Fruit fly (Drosophila melanogaster) whole organism, embryonic: ENCODE results near the gene Catsup.

Experiments
- Atf3 ChIP-seq: fragments of 200-800 bp; sonication (Bioruptor generic); optimal IDR thresholded peaks from 3 replicates; lab custom pipeline; 2016; ENCODE audit warnings: missing biosample characterization, missing genetic modification characterization
- CG10366 ChIP-seq: fragments of 200-800 bp; sonication (Bioruptor generic); IDR thresholded peaks from 2 replicates; pipeline ENCODE4 v1.3.6; 2022; ENCODE audit warnings: missing biosample characterization, missing genetic modification characterization
- CG10462 ChIP-seq: fragments of 200-800 bp; sonication (Bioruptor generic); optimal IDR thresholded peaks from 2 replicates; lab custom pipeline; 2016; ENCODE audit warnings: missing biosample characterization, missing genetic modification characterization
- CG11247 ChIP-seq: fragments of 200-800 bp; sonication (Bioruptor generic); IDR thresholded peaks from 2 replicates; pipeline ENCODE4 v1.3.6; 2022; ENCODE audit warnings: missing biosample characterization, missing genetic modification characterization
- CG11560 ChIP-seq: fragments of 200-800 bp; sonication (Bioruptor generic); IDR thresholded peaks from 3 replicates; pipeline ENCODE4 v1.3.6; 2022; ENCODE audit warnings: missing biosample characterization, missing genetic modification characterization
- CG12219 ChIP-seq: fragments of 200-800 bp; sonication (Bioruptor generic); optimal IDR thresholded peaks from 3 replicates; lab custom pipeline; 2018; ENCODE audit warnings: missing biosample characterization, mild to moderate bottlenecking, missing genetic modification characterization
- CG12942 ChIP-seq: fragments of 200-800 bp; sonication (Bioruptor generic); optimal IDR thresholded peaks from 3 replicates; lab custom pipeline; 2016; ENCODE audit warnings: missing biosample characterization, missing genetic modification characterization
- CG13894 ChIP-seq: fragments of 200-800 bp; sonication (Bioruptor generic); optimal IDR thresholded peaks from 3 replicates; lab custom pipeline; 2018; ENCODE audit warnings: missing biosample characterization, mild to moderate bottlenecking, missing genetic modification characterization, moderate library complexity
- CG1529 ChIP-seq: fragments of 200-800 bp; sonication (Bioruptor generic); optimal IDR thresholded peaks from 3 replicates; lab custom pipeline; 2018; ENCODE audit warnings: missing biosample characterization, missing genetic modification characterization
- CG15601 ChIP-seq: fragments of 200-800 bp; sonication (Bioruptor generic); optimal IDR thresholded peaks from 3 replicates; lab custom pipeline; 2019; ENCODE audit warnings: missing biosample characterization, mild to moderate bottlenecking, missing genetic modification characterization, moderate library complexity
- CG1602 ChIP-seq: fragments of 200-800 bp; sonication (Bioruptor generic); optimal IDR thresholded peaks from 3 replicates; lab custom pipeline; 2016; ENCODE audit warnings: missing biosample characterization, missing genetic modification characterization
- CG17568 ChIP-seq: fragments of 200-800 bp; sonication (Bioruptor generic); optimal IDR thresholded peaks from 2 replicates; lab custom pipeline; 2018; ENCODE audit warnings: missing biosample characterization, mild to moderate bottlenecking, missing genetic modification characterization, moderate library complexity
- CG31441 ChIP-seq: fragments of 200-800 bp; sonication (Bioruptor generic); IDR thresholded peaks from 2 replicates; pipeline ENCODE4 v1.3.6; 2022; ENCODE audit warnings: missing biosample characterization, missing genetic modification characterization
- CG3407 ChIP-seq: fragments of 200-800 bp; sonication (Bioruptor generic); optimal IDR thresholded peaks from 2 replicates; lab custom pipeline; 2018; ENCODE audit warnings: missing biosample characterization, mild to moderate bottlenecking, missing genetic modification characterization
- CG3726 ChIP-seq: fragments of 200-800 bp; sonication (Bioruptor generic); IDR thresholded peaks from 3 replicates; pipeline ENCODE4, ENCODE4 v1.3.6; 2022; ENCODE audit warnings: missing biosample characterization, missing genetic modification characterization
- CG7786 ChIP-seq: fragments of 200-800 bp; sonication (Bioruptor generic); optimal IDR thresholded peaks from 2 replicates; lab custom pipeline; 2016; ENCODE audit warnings: missing biosample characterization, missing genetic modification characterization
- CG7839 ChIP-seq: fragments of 200-800 bp; sonication (Bioruptor generic); optimal IDR thresholded peaks from 3 replicates; lab custom pipeline; 2018; ENCODE audit warnings: missing biosample characterization, mild to moderate bottlenecking, missing genetic modification characterization, moderate library complexity
- CG8388 ChIP-seq: fragments of 200-800 bp; sonication (Bioruptor generic); optimal IDR thresholded peaks from 2 replicates; lab custom pipeline; 2019; ENCODE audit warnings: missing biosample characterization, mild to moderate bottlenecking, missing genetic modification characterization, moderate library complexity
- CG9609 ChIP-seq: fragments of 200-800 bp; sonication (Bioruptor generic); optimal IDR thresholded peaks from 3 replicates; lab custom pipeline; 2016; ENCODE audit warnings: missing biosample characterization, missing genetic modification characterization
- CHES-1-like ChIP-seq: fragments of 200-800 bp; sonication (Bioruptor generic); optimal IDR thresholded peaks from 2 replicates; lab custom pipeline; 2016; ENCODE audit warnings: missing biosample characterization, missing genetic modification characterization
- Doc2 ChIP-seq: fragments of 200-800 bp; sonication (Bioruptor generic); IDR thresholded peaks from 2 replicates; pipeline ENCODE4 v1.3.6; 2022; ENCODE audit warnings: missing biosample characterization, missing genetic modification characterization
- Ets65A ChIP-seq: fragments of 200-800 bp; sonication (Bioruptor generic); peaks from one replicate; lab custom pipeline; 2016; ENCODE audit warnings: missing biosample characterization, missing genetic modification characterization
- Ets97D ChIP-seq: fragments of 200-800 bp; sonication (Bioruptor generic); optimal IDR thresholded peaks from 3 replicates; lab custom pipeline; 2016; ENCODE audit warnings: missing biosample characterization, missing genetic modification characterization
- Jarid2 ChIP-seq: fragments of 200-800 bp; sonication (Bioruptor generic); optimal IDR thresholded peaks from 3 replicates; lab custom pipeline; 2017; ENCODE audit warnings: mild to moderate bottlenecking, missing biosample characterization, missing genetic modification reagents, missing genetic modification characterization
- MESR4 ChIP-seq: fragments of 200-800 bp; sonication (Bioruptor generic); optimal IDR thresholded peaks from 2 replicates; lab custom pipeline; 2018; ENCODE audit warnings: missing biosample characterization, mild to moderate bottlenecking, missing genetic modification characterization, moderate library complexity
- Max ChIP-seq: fragments of 200-800 bp; sonication (Bioruptor generic); optimal IDR thresholded peaks from 2 replicates; lab custom pipeline; 2016; ENCODE audit warnings: missing biosample characterization, mild to moderate bottlenecking, missing genetic modification characterization
- Optix ChIP-seq: fragments of 200-800 bp; sonication (Bioruptor generic); IDR thresholded peaks from 3 replicates; pipeline ENCODE4 v1.3.6; 2022; ENCODE audit warnings: missing biosample characterization, missing genetic modification characterization
- Scr ChIP-seq: fragments of 200-800 bp; sonication (Bioruptor generic); IDR thresholded peaks from 2 replicates; pipeline ENCODE4 v1.3.6; 2022; ENCODE audit warnings: missing biosample characterization, missing genetic modification characterization; ENCODE audit not compliant: partially characterized antibody
- Sry-β ChIP-seq: fragments of 200-800 bp; sonication (Bioruptor generic); optimal IDR thresholded peaks from 2 replicates; lab custom pipeline; 2018; ENCODE audit warnings: missing biosample characterization, mild to moderate bottlenecking, missing genetic modification characterization, moderate library complexity
- Usf ChIP-seq: fragments of 200-800 bp; sonication (Bioruptor generic); optimal IDR thresholded peaks from 2 replicates; lab custom pipeline; 2017; ENCODE audit warnings: missing genotype, missing biosample characterization, missing genetic modification characterization
- abd-A ChIP-seq: fragments of 200-800 bp; sonication (Bioruptor generic); optimal IDR thresholded peaks from 3 replicates; lab custom pipeline; 2019; ENCODE audit warnings: missing biosample characterization, mild to moderate bottlenecking, missing genetic modification characterization, moderate library complexity
- bbx ChIP-seq: fragments of 200-800 bp; sonication (Bioruptor generic); IDR thresholded peaks from 2 replicates; pipeline ENCODE4 v1.3.6; 2022; ENCODE audit warnings: missing biosample characterization, missing genetic modification characterization; ENCODE audit not compliant: partially characterized antibody
- corto ChIP-seq: fragments of 200-800 bp; sonication (Bioruptor generic); optimal IDR thresholded peaks from 2 replicates; lab custom pipeline; 2016; ENCODE audit warnings: missing biosample characterization, mild to moderate bottlenecking, missing genetic modification characterization, moderate library complexity
- dmrt99B ChIP-seq: fragments of 200-800 bp; sonication (Bioruptor generic); optimal IDR thresholded peaks from 2 replicates; lab custom pipeline; 2018; ENCODE audit warnings: missing biosample characterization, mild to moderate bottlenecking, missing genetic modification characterization, moderate library complexity
- fd102C ChIP-seq: fragments of 200-800 bp; sonication (Bioruptor generic); optimal IDR thresholded peaks from 2 replicates; lab custom pipeline; 2018; ENCODE audit warnings: missing biosample characterization, mild to moderate bottlenecking, missing genetic modification characterization, moderate library complexity
- fd3F ChIP-seq: fragments of 200-800 bp; sonication (Bioruptor generic); optimal IDR thresholded peaks from 2 replicates; lab custom pipeline; 2018; ENCODE audit warnings: missing biosample characterization, mild to moderate bottlenecking, missing genetic modification characterization, moderate library complexity
- gro ChIP-seq: fragments of 200-800 bp; sonication (Bioruptor generic); optimal IDR thresholded peaks from 2 replicates; lab custom pipeline; 2016; ENCODE audit warnings: missing biosample characterization, missing genetic modification characterization
- h ChIP-seq: fragments of >200 bp; optimal IDR thresholded peaks from 2 replicates; lab custom pipeline; 2017
- ham ChIP-seq: fragments of 200-800 bp; sonication (Bioruptor generic); IDR thresholded peaks from 2 replicates; pipeline ENCODE4 v1.3.6; 2022; ENCODE audit warnings: missing biosample characterization, missing genetic modification characterization
- her ChIP-seq: fragments of 200-800 bp; sonication (Bioruptor generic); optimal IDR thresholded peaks from 2 replicates; lab custom pipeline; 2016; ENCODE audit warnings: missing biosample characterization, missing genetic modification characterization
- jigr1 ChIP-seq: fragments of 200-800 bp; sonication (Bioruptor generic); IDR thresholded peaks from 3 replicates; pipeline ENCODE4 v1.3.6; 2022; ENCODE audit warnings: missing biosample characterization, missing genetic modification characterization
- nerfin-2 ChIP-seq: fragments of 200-800 bp; sonication (Bioruptor generic); IDR thresholded peaks from 2 replicates; pipeline ENCODE4 v1.3.6; 2022; ENCODE audit warnings: missing biosample characterization, missing genetic modification characterization; ENCODE audit not compliant: partially characterized antibody
- pita ChIP-seq: fragments of 200-800 bp; sonication (Bioruptor generic); optimal IDR thresholded peaks from 2 replicates; lab custom pipeline; 2017; ENCODE audit warnings: missing biosample characterization, mild to moderate bottlenecking, missing genetic modification characterization
- pnt ChIP-seq: fragments of 200-800 bp; sonication (Bioruptor generic); optimal IDR thresholded peaks from 3 replicates; lab custom pipeline; 2016; ENCODE audit warnings: missing biosample characterization, missing genetic modification characterization
- sc ChIP-seq, 3 experiments: fragments of >200 bp in 2 of 3; fragments of 200-800 bp in 1 of 3; sonication (Bioruptor generic) in 1 of 3; optimal IDR thresholded peaks; 2 replicates in 2 of 3; 3 replicates in 1 of 3; lab custom pipeline; 2017; ENCODE audit warnings: mild to moderate bottlenecking in 1 of 3, missing biosample characterization in 1 of 3, missing genetic modification characterization in 1 of 3, missing genetic modification reagents in 1 of 3
- scrt ChIP-seq: fragments of 200-800 bp; sonication (Bioruptor generic); optimal IDR thresholded peaks from 2 replicates; lab custom pipeline; 2018; ENCODE audit warnings: missing biosample characterization, mild to moderate bottlenecking, missing genetic modification characterization, moderate library complexity
- so ChIP-seq: fragments of 200-800 bp; sonication (Bioruptor generic); IDR thresholded peaks from 3 replicates; pipeline ENCODE4 v1.3.6; 2022; ENCODE audit warnings: missing biosample characterization, missing genetic modification characterization
- sug ChIP-seq: fragments of 200-800 bp; optimal IDR thresholded peaks from 2 replicates; lab custom pipeline; 2019; ENCODE audit warnings: missing biosample characterization, mild to moderate bottlenecking, missing genetic modification characterization, moderate library complexity
- twi ChIP-seq: fragments of 200-800 bp; optimal IDR thresholded peaks from 2 replicates; lab custom pipeline; 2019; ENCODE audit warnings: missing biosample characterization, mild to moderate bottlenecking, missing genetic modification characterization, moderate library complexity

Gene Catsup

DNA sequence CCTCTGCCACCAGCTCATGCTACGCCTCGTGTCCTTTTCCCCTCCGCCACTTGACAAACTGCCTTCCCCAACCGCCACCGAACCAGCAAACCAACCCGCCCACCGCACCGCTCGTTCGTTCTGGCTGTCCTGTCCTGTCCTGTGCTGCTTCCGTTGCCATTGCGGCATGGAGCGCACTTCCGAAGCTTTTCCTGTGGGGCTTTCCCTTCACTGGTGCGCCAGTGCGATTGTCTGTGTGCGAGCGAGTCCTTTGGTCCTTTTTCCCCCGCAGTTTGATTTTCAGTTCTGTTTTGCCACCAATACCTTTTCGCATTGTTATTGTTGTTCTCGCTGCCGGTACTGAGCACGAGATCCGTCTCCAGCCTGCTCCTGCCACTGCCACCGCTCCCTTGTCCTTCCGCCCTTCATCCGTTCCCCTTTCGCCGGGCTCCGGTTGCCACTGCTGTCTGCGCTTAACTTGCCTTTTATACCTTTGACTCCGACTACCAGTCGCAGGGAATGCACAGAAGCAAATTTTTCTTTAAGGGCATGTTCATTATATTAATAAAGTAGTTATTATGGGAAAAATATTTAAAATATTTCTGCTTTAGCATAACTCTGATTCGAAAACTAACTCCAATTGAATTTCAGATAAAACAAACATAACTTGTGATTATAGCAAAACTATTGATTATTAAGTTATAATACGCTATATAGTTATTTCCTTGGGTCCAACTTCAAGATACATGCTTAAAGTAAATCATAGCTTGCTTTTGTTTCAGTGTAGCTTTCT is 17.5 kb upstream of the Catsup start (continued):
- no peak for TF ChIP-seq CG9609 (GFP tag; lab: Kevin White, UChicago)
- TF ChIP-seq Doc2 (GFP tag; lab: Robert Waterston, UW), result no peak
- no peak for TF ChIP-seq sc (optimal IDR thresholded peaks at IDR 0.05; lab: Kevin White, UChicago)
- TF ChIP-seq sc (GFP tag; optimal IDR thresholded peaks at IDR 0.05; lab: Kevin White, UChicago), result peak; percentile 21
- no peak for TF ChIP-seq Usf (GFP tag; lab: Kevin White, UChicago)
- no peak for TF ChIP-seq ham (GFP tag; lab: Robert Waterston, UW)
- TF ChIP-seq CG11560, result no peak
- peak; percentile 67 for TF ChIP-seq sug (tag; lab: Kevin White, UChicago)
- TF ChIP-seq CHES-1-like (GFP tag; lab: Kevin White, UChicago), result no peak
- TF ChIP-seq Jarid2 (GFP tag; lab: Kevin White, UChicago), result peak; percentile 36
- TF ChIP-seq fd102C, result no peak
- no peak for TF ChIP-seq nerfin-2 (GFP tag; lab: Robert Waterston, UW)
- TF ChIP-seq CG12219 (GFP tag; lab: Kevin White, UChicago), result peak; percentile 54
- peak; percentile 87 for TF ChIP-seq dmrt99B
- no peak for TF ChIP-seq CG1602
- no peak for TF ChIP-seq bbx (GFP tag; lab: Robert Waterston, UW)
- TF ChIP-seq Atf3 (GFP tag; lab: Kevin White, UChicago), result no peak
- TF ChIP-seq corto (GFP tag; lab: Kevin White, UChicago), result no peak
- TF ChIP-seq gro, result no peak
- TF ChIP-seq Ets97D (GFP tag; lab: Kevin White, UChicago), result no peak
- TF ChIP-seq MESR4 (GFP tag; lab: Kevin White, UChicago), result no peak
- no peak for TF ChIP-seq Scr (GFP tag; lab: Robert Waterston, UW)
- TF ChIP-seq CG11247, result no peak
- TF ChIP-seq scrt (GFP tag; lab: Kevin White, UChicago), result peak; percentile 70
- TF ChIP-seq Ets65A (GFP tag; lab: Kevin White, UChicago), result peak; percentile 89
- peak; percentile 74 for TF ChIP-seq CG31441 (GFP tag; lab: Robert Waterston, UW)
- peak; percentile 15 for TF ChIP-seq CG3407
- peak; percentile 60; the same call in 1 of the 3 replicates for TF ChIP-seq so (GFP tag; lab: Robert Waterston, UW)
- TF ChIP-seq h (lab: Kevin White, UChicago), result no peak
- TF ChIP-seq Max (GFP tag; lab: Kevin White, UChicago), result peak; percentile 21
- peak; percentile 82 for TF ChIP-seq CG7839
- TF ChIP-seq CG7786 (GFP tag; lab: Kevin White, UChicago), result no peak
- TF ChIP-seq pnt (GFP tag; lab: Kevin White, UChicago), result no peak
- TF ChIP-seq CG17568, result no peak
- TF ChIP-seq abd-A (tag; lab: Kevin White, UChicago), result peak; percentile 90
- peak; percentile 28 for TF ChIP-seq CG13894 (tag; lab: Kevin White, UChicago)
- TF ChIP-seq Sry-β, result no peak
- peak; percentile 47 for TF ChIP-seq fd3F (GFP tag; lab: Kevin White, UChicago)
- no peak for TF ChIP-seq pita (GFP tag; lab: Kevin White, UChicago)
- TF ChIP-seq CG1529 (GFP tag; lab: Kevin White, UChicago), result peak; percentile 30
- no peak for TF ChIP-seq jigr1
- no peak for TF ChIP-seq her (GFP tag; lab: Kevin White, UChicago)
- peak; percentile 35 for TF ChIP-seq CG12942
- peak; percentile 65 for TF ChIP-seq CG8388 (GFP tag; lab: Kevin White, UChicago)
- no peak for TF ChIP-seq Optix (GFP tag; lab: Robert Waterston, UW)
- peak; percentile 24 for TF ChIP-seq twi (tag; lab: Kevin White, UChicago)
- TF ChIP-seq CG3726, result no peak
- TF ChIP-seq CG15601 (tag; lab: Kevin White, UChicago), result peak; percentile 72
- TF ChIP-seq CG10462 (GFP tag; lab: Kevin White, UChicago), result no peak
- TF ChIP-seq CG10366 (GFP tag; lab: Robert Waterston, UW), result peak; percentile 27; the same call in 1 of the 2 replicates
